Worm (Caenorhabditis elegans): ENCODE measurements around the gene fbxa-51.

DNA sequence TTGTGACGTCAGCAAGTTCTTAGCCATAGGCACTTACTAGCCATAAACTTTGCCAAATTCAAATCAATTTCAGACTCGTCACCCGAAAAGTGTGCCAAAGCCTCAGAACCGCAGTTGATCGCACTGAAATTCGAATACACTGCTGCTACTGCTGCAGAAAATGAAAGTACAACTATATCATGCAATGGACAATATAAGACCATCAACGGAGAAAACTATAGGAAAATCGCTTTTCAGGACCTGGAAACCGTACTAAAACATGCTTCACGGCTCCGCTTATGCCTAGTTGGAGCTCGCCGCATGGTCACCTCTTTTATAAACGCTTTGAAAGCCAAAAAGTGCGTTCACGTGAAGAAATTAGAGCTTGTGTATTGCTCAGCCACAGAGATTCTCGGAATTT, 23.5 kb upstream of the fbxa-51 start, which contains the start of gene fbxa-22:
- TF ChIP-seq ceh-16 (tag; optimal IDR thresholded peaks at IDR 0.05), result no peak
- TF ChIP-seq nhr-237 (tag; optimal IDR thresholded peaks at IDR 0.05), result no peak
- no peak for TF ChIP-seq nhr-23 (tag; optimal IDR thresholded peaks at IDR 0.05)
- no peak for TF ChIP-seq lin-39 (tag; optimal IDR thresholded peaks at IDR 0.05)
- no peak for TF ChIP-seq snpc-4 (tag; optimal IDR thresholded peaks at IDR 0.05)
- TF ChIP-seq zag-1 (tag; optimal IDR thresholded peaks at IDR 0.05), result no peak

Data from whole organism, L3 larva.